Worm (Caenorhabditis elegans): ENCODE results near the gene nhr-170.
"Not testable (repeated sequence)": the region's sequence is repeated elsewhere in the genome, so short reads cannot be mapped to it uniquely, and the experiment has no call there.

DNA sequence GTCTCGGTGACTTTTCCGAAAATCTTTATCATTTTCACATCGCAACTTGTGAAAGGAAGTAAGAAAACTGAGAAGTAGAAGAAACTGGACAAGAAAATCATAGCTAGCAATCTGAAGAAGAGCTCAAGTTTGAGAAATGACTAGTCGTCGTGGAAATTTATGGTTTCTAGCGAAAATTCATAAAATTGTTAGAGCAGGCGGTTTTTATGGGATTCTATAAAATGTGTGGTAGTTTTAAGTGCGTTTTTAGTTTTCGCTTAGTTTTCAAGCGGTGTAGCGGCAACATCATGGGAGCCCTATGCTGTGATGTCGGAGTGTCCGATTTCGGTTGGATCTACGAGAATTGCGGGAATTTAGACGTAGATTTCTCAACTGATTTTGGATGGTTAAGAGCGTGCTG lies 46.3 kb downstream of the nhr-170 start, which contains the start of gene clec-254:
- TF ChIP-seq pqm-1 (tag; optimal IDR thresholded peaks at IDR 0.05); nhr-11 (tag; optimal IDR thresholded peaks at IDR 0.05); fkh-6 (tag; optimal IDR thresholded peaks at IDR 0.05); ets-4 (tag; optimal IDR thresholded peaks at IDR 0.05); hlh-13 (GFP tag; optimal IDR thresholded peaks at IDR 0.05); C08G9.2 (tag; optimal IDR thresholded peaks at IDR 0.05); unc-3 (GFP tag; conservative IDR thresholded peaks at IDR 0.05); unc-3 (tag; optimal IDR thresholded peaks at IDR 0.05); pha-4 (tag; optimal IDR thresholded peaks at IDR 0.05); pat-9 (tag; optimal IDR thresholded peaks at IDR 0.05); che-1 (tag; optimal IDR thresholded peaks at IDR 0.05): not testable (repeated sequence)
